Worm (Caenorhabditis elegans) whole organism, young adult: ENCODE measurements around the gene R07E4.3.

Experiments
- B0336.3 ChIP-seq: fragments of 200-800 bp; sonication (Bioruptor generic); IDR thresholded peaks from 2 replicates; pipeline ENCODE4 v1.3.6; 2022; ENCODE audit warnings: missing genetic modification characterization, missing compliant biosample characterization
- C06A6.2 ChIP-seq: fragments of 200-800 bp; sonication (Bioruptor generic); conservative IDR thresholded peaks from 2 replicates; pipeline ENCODE4 v1.3.6; 2022; ENCODE audit warnings: missing genetic modification characterization, missing compliant biosample characterization
- D2030.7 ChIP-seq: fragments of 200-800 bp; sonication (Bioruptor generic); IDR thresholded peaks from 2 replicates; pipeline ENCODE4 v1.3.6; 2022; ENCODE audit warnings: missing genetic modification reagents, missing genetic modification characterization, missing compliant biosample characterization
- F23B12.7 ChIP-seq: sonication (generic microtip); optimal IDR thresholded peaks from 2 replicates; lab custom pipeline; 2017; ENCODE audit warnings: missing genetic modification characterization, mild to moderate bottlenecking, missing compliant biosample characterization, antibody characterized with exemption, moderate library complexity; ENCODE audit not compliant: insufficient read depth
- F33H1.4 ChIP-seq: fragments of 200-800 bp; sonication (Bioruptor generic); IDR thresholded peaks from 2 replicates; pipeline ENCODE4 v1.3.6; 2022; ENCODE audit warnings: missing genetic modification reagents, missing genetic modification characterization, missing compliant biosample characterization
- F57C9.4 ChIP-seq: sonication (generic microtip); optimal IDR thresholded peaks from 2 replicates; lab custom pipeline; 2017; ENCODE audit warnings: mild to moderate bottlenecking, missing genetic modification characterization, missing compliant biosample characterization
- K11D2.4 ChIP-seq: fragments of 200-800 bp; sonication (Bioruptor generic); IDR thresholded peaks from 2 replicates; pipeline ENCODE4 v1.3.6; 2022; ENCODE audit warnings: missing genetic modification reagents, missing genetic modification characterization, missing compliant biosample characterization
- K12H6.12 ChIP-seq: fragments of 200-800 bp; sonication (Bioruptor generic); optimal IDR thresholded peaks from 2 replicates; lab custom pipeline; 2018; ENCODE audit warnings: mild to moderate bottlenecking, missing genetic modification characterization, missing compliant biosample characterization
- Y53F4B.3 ChIP-seq: fragments of 200-800 bp; sonication (Bioruptor generic); IDR thresholded peaks from 2 replicates; pipeline ENCODE4 v1.3.6; 2022; ENCODE audit warnings: missing genetic modification reagents, missing genetic modification characterization, missing compliant biosample characterization
- Y67H2A.10 ChIP-seq: fragments of 200-800 bp; sonication (Bioruptor generic); conservative IDR thresholded peaks from 2 replicates; pipeline ENCODE4 v1.3.6; 2022; ENCODE audit warnings: missing genetic modification reagents, missing genetic modification characterization, missing compliant biosample characterization
- ZK185.1 ChIP-seq: sonication (generic microtip); optimal IDR thresholded peaks from 2 replicates; lab custom pipeline; 2016; ENCODE audit warnings: mild to moderate bottlenecking, missing genetic modification characterization, missing compliant biosample characterization; ENCODE audit not compliant: poor library complexity, severe bottlenecking
- akir-1 ChIP-seq: fragments of 200-800 bp; sonication (Bioruptor generic); optimal IDR thresholded peaks from 2 replicates; lab custom pipeline; 2018; ENCODE audit warnings: mild to moderate bottlenecking, missing genetic modification characterization, moderate library complexity, missing compliant biosample characterization
- atf-7 ChIP-seq: sonication (generic microtip); optimal IDR thresholded peaks from 2 replicates; lab custom pipeline; 2017; ENCODE audit warnings: mild to moderate bottlenecking, missing genetic modification characterization, missing compliant biosample characterization
- attf-3 ChIP-seq: fragments of 200-800 bp; sonication (Bioruptor generic); conservative IDR thresholded peaks from 2 replicates; pipeline ENCODE4 v1.3.6; 2022; ENCODE audit warnings: missing genetic modification reagents, missing genetic modification characterization, missing compliant biosample characterization
- attf-5 ChIP-seq: fragments of 200-800 bp; sonication (Bioruptor generic); optimal IDR thresholded peaks from 2 replicates; lab custom pipeline; 2018; ENCODE audit warnings: mild to moderate bottlenecking, missing genetic modification characterization, missing compliant biosample characterization
- bed-1 ChIP-seq: fragments of 200-800 bp; sonication (Bioruptor generic); IDR thresholded peaks from 2 replicates; pipeline ENCODE4 v1.3.6; 2022; ENCODE audit warnings: missing genetic modification reagents, missing genetic modification characterization, missing compliant biosample characterization
- ccch-3 ChIP-seq: fragments of 200-800 bp; sonication (Bioruptor generic); optimal IDR thresholded peaks from 2 replicates; lab custom pipeline; 2018; ENCODE audit warnings: mild to moderate bottlenecking, missing genetic modification characterization, missing compliant biosample characterization
- cebp-1 ChIP-seq, 2 experiments: fragments of 200-800 bp in 1 of 2; sonication (Bioruptor generic) in 1 of 2; sonication (generic microtip) in 1 of 2; IDR thresholded peaks in 1 of 2; optimal IDR thresholded peaks in 1 of 2; 2 replicates each; pipeline versions ENCODE4 v1.3.6 to Lab custom; 2017 to 2022; ENCODE audit warnings: missing compliant biosample characterization in 2 of 2, missing genetic modification characterization in 2 of 2, mild to moderate bottlenecking in 1 of 2, missing genetic modification reagents in 1 of 2, moderate library complexity in 1 of 2
- ceh-100 ChIP-seq: fragments of 200-800 bp; sonication (Bioruptor generic); IDR thresholded peaks from 2 replicates; pipeline ENCODE4 v1.3.6; 2022; ENCODE audit warnings: missing genetic modification reagents, missing genetic modification characterization, missing compliant biosample characterization
- ceh-79 ChIP-seq: sonication (generic microtip); optimal IDR thresholded peaks from 2 replicates; lab custom pipeline; 2017; ENCODE audit warnings: mild to moderate bottlenecking, missing genetic modification characterization, missing compliant biosample characterization
- dpff-1 ChIP-seq: sonication (generic microtip); optimal IDR thresholded peaks from 2 replicates; lab custom pipeline; 2017; ENCODE audit warnings: mild to moderate bottlenecking, missing genetic modification characterization, missing compliant biosample characterization
- efl-1 ChIP-seq: fragments of 150-350 bp; optimal IDR thresholded peaks from 2 replicates; lab custom pipeline; 2014; ENCODE audit warnings: missing biosample characterization, missing genetic modification reagents, missing genetic modification characterization
- fkh-3 ChIP-seq: sonication (generic microtip); optimal IDR thresholded peaks from 2 replicates; lab custom pipeline; 2016; ENCODE audit warnings: mild to moderate bottlenecking, missing genetic modification characterization, missing compliant biosample characterization
- gei-17 ChIP-seq: fragments of 200-800 bp; sonication (Bioruptor generic); optimal IDR thresholded peaks from 2 replicates; lab custom pipeline; 2018; ENCODE audit warnings: mild to moderate bottlenecking, missing genetic modification characterization, missing compliant biosample characterization
- him-1 ChIP-seq: sonication (generic microtip); optimal IDR thresholded peaks from 2 replicates; lab custom pipeline; 2016; ENCODE audit warnings: missing genotype, missing genetic modification reagents, missing genetic modification characterization, missing compliant biosample characterization
- hmg-20 ChIP-seq: fragments of 200-800 bp; sonication (Bioruptor generic); IDR thresholded peaks from 2 replicates; pipeline ENCODE4 v1.3.6; 2022; ENCODE audit warnings: missing genetic modification reagents, missing genetic modification characterization, missing compliant biosample characterization
- hsf-1 ChIP-seq: fragments of 200-800 bp; sonication (Bioruptor generic); IDR thresholded peaks from 2 replicates; pipeline ENCODE4 v1.3.6; 2022; ENCODE audit warnings: missing genetic modification reagents, missing genetic modification characterization, missing compliant biosample characterization
- let-526 ChIP-seq: fragments of 200-800 bp; sonication (Bioruptor generic); IDR thresholded peaks from 2 replicates; pipeline ENCODE4 v1.3.6; 2022; ENCODE audit warnings: missing genetic modification reagents, missing genetic modification characterization, missing compliant biosample characterization
- lin-26 ChIP-seq: fragments of 200-800 bp; sonication (Bioruptor generic); IDR thresholded peaks from 2 replicates; pipeline ENCODE4 v1.3.6; 2022; ENCODE audit warnings: missing genetic modification reagents, missing genetic modification characterization, missing compliant biosample characterization
- lin-54 ChIP-seq: fragments of 200-800 bp; sonication (Bioruptor generic); optimal IDR thresholded peaks from 2 replicates; lab custom pipeline; 2018; ENCODE audit warnings: mild to moderate bottlenecking, missing genetic modification characterization, missing compliant biosample characterization
- mcd-1 ChIP-seq: fragments of 200-800 bp; sonication (Bioruptor generic); IDR thresholded peaks from 2 replicates; pipeline ENCODE4 v1.3.6; 2022; ENCODE audit warnings: missing genetic modification reagents, missing genetic modification characterization, missing compliant biosample characterization
- mel-28 ChIP-seq: sonication (generic microtip); optimal IDR thresholded peaks from 2 replicates; lab custom pipeline; 2016; ENCODE audit warnings: borderline replicate concordance, mild to moderate bottlenecking, missing genetic modification characterization, missing compliant biosample characterization
- mxl-1 ChIP-seq: sonication (generic microtip); optimal IDR thresholded peaks from 2 replicates; lab custom pipeline; 2016; ENCODE audit warnings: missing genetic modification characterization, missing compliant biosample characterization
- nfya-2 ChIP-seq: fragments of 200-800 bp; sonication (Bioruptor generic); IDR thresholded peaks from 2 replicates; pipeline ENCODE4 v1.3.6; 2022; ENCODE audit warnings: missing genetic modification reagents, missing genetic modification characterization, missing compliant biosample characterization
- nfyb-1 ChIP-seq: fragments of 200-800 bp; sonication (Bioruptor generic); IDR thresholded peaks from 2 replicates; pipeline ENCODE4 v1.3.6; 2022; ENCODE audit warnings: missing genetic modification reagents, missing genetic modification characterization, missing compliant biosample characterization
- nhr-179 ChIP-seq: sonication (generic microtip); optimal IDR thresholded peaks from 2 replicates; lab custom pipeline; 2016; ENCODE audit warnings: mild to moderate bottlenecking, missing genetic modification characterization, missing compliant biosample characterization
- nhr-80 ChIP-seq: sonication (generic microtip); optimal IDR thresholded peaks from 2 replicates; lab custom pipeline; 2016; ENCODE audit warnings: missing genetic modification characterization, missing compliant biosample characterization
- nhr-90 ChIP-seq: sonication (generic microtip); optimal IDR thresholded peaks from 2 replicates; lab custom pipeline; 2016; ENCODE audit warnings: missing genotype, mild to moderate bottlenecking, missing genetic modification characterization, missing compliant biosample characterization
- pbrm-1 ChIP-seq: fragments of 200-800 bp; sonication (Bioruptor generic); IDR thresholded peaks from 2 replicates; pipeline ENCODE4 v1.3.6; 2022; ENCODE audit warnings: missing genetic modification reagents, missing genetic modification characterization, missing compliant biosample characterization
- rcor-1 ChIP-seq: fragments of 200-800 bp; sonication (Bioruptor generic); IDR thresholded peaks from 2 replicates; pipeline ENCODE4 v1.3.6; 2022; ENCODE audit warnings: missing genetic modification reagents, missing genetic modification characterization, missing compliant biosample characterization
- rec-8 ChIP-seq, 2 experiments: sonication (generic microtip); optimal IDR thresholded peaks; 2 replicates each; lab custom pipeline; 2016; ENCODE audit warnings: mild to moderate bottlenecking in 2 of 2, missing genetic modification characterization in 2 of 2, missing genetic modification reagents in 2 of 2, missing genotype in 2 of 2, missing biosample characterization in 1 of 2, missing compliant biosample characterization in 1 of 2, moderate library complexity in 1 of 2
- snpc-4 ChIP-seq, 5 experiments: fragments of 150-350 bp in 1 of 5; sonication (generic microtip) in 4 of 5; optimal IDR thresholded peaks; 2 replicates each; lab custom pipeline; 2014 to 2018; ENCODE audit warnings: missing genetic modification characterization in 5 of 5, missing biosample characterization in 3 of 5, antibody characterized with exemption in 2 of 5, mild to moderate bottlenecking in 2 of 5, missing compliant biosample characterization in 2 of 5, missing genotype in 2 of 5, moderate library complexity in 2 of 5, missing genetic modification reagents in 1 of 5
- unc-62 ChIP-seq: fragments of 150-350 bp; optimal IDR thresholded peaks from 2 replicates; lab custom pipeline; 2014; ENCODE audit warnings: missing biosample characterization, missing genetic modification reagents, missing genetic modification characterization
- xnd-1 ChIP-seq: sonication (generic microtip); optimal IDR thresholded peaks from 2 replicates; lab custom pipeline; 2016; ENCODE audit warnings: missing genotype, missing genetic modification reagents, missing genetic modification characterization, missing compliant biosample characterization
- zim-3 ChIP-seq: sonication (generic microtip); optimal IDR thresholded peaks from 2 replicates; lab custom pipeline; 2017; ENCODE audit warnings: mild to moderate bottlenecking, missing genetic modification characterization, moderate library complexity, missing compliant biosample characterization
- ztf-18 ChIP-seq: sonication (generic microtip); optimal IDR thresholded peaks from 2 replicates; lab custom pipeline; 2016; ENCODE audit warnings: missing genotype, mild to moderate bottlenecking, missing genetic modification characterization, missing compliant biosample characterization
- ztf-22 ChIP-seq: fragments of 200-800 bp; sonication (Bioruptor generic); optimal IDR thresholded peaks from 2 replicates; lab custom pipeline; 2018; ENCODE audit warnings: mild to moderate bottlenecking, missing genetic modification characterization, moderate library complexity, missing compliant biosample characterization
- ztf-25 ChIP-seq: fragments of 200-800 bp; sonication (Bioruptor generic); IDR thresholded peaks from 2 replicates; pipeline ENCODE4 v1.3.6; 2022; ENCODE audit warnings: missing genetic modification reagents, missing genetic modification characterization, missing compliant biosample characterization

The R07E4.3 gene

ce11 chrX:5953174-5953573 lies at the start of gene R07E4.3, which contains the start of gene R07E4.5:
Gene R07E4.3 (plus strand): TSS chrX:5953458.
Gene R07E4.5 (minus strand): TSS chrX:5953174.
- TF ChIP-seq K12H6.12 (tag; lab: Kevin White, UChicago) (no peak), akir-1 (GFP tag; lab: Kevin White, UChicago) (no peak), attf-3 (GFP tag; lab: Robert Waterston, UW) (no peak), bed-1 (GFP tag; lab: Robert Waterston, UW) (no peak), ceh-100 (GFP tag; lab: Robert Waterston, UW) (no peak), ztf-25 (no peak), F33H1.4 (peak; percentile 72), let-526 (GFP tag; lab: Robert Waterston, UW) (no peak), rcor-1 (GFP tag; lab: Robert Waterston, UW) (no peak), him-1 (tag; lab: Kevin White, UChicago) (no peak), lin-54 (GFP tag; lab: Kevin White, UChicago) (no peak), Y53F4B.3 (GFP tag; lab: Robert Waterston, UW) (no peak), mcd-1 (peak; percentile 93), F23B12.7 (tag; lab: Kevin White, UChicago) (peak; percentile 1), atf-7 (tag; lab: Kevin White, UChicago) (no peak), nhr-179 (tag; lab: Kevin White, UChicago) (no peak), hmg-20 (GFP tag; lab: Robert Waterston, UW) (no peak), K11D2.4 (GFP tag; lab: Robert Waterston, UW) (no peak), attf-5 (GFP tag; lab: Kevin White, UChicago) (peak; percentile 31), unc-62 (no peak), fkh-3 (tag; lab: Kevin White, UChicago) (no peak), dpff-1 (tag; lab: Kevin White, UChicago) (no peak), snpc-4 (GFP tag; optimal IDR thresholded peaks at IDR 0.05; lab: Kevin White, UChicago) (no peak), snpc-4 (tag; optimal IDR thresholded peaks at IDR 0.05; lab: Kevin White, UChicago) (no peak), B0336.3 (no peak), nfya-2 (GFP tag; lab: Robert Waterston, UW) (no peak), Y67H2A.10 (GFP tag; lab: Robert Waterston, UW) (no peak), gei-17 (no peak), hsf-1 (no peak), nfyb-1 (no peak), zim-3 (tag; lab: Kevin White, UChicago) (no peak), ZK185.1 (tag; lab: Kevin White, UChicago) (peak; percentile 26), nhr-90 (tag; lab: Kevin White, UChicago) (no peak), ztf-22 (GFP tag; lab: Kevin White, UChicago) (no peak), mel-28 (tag; lab: Kevin White, UChicago) (no peak), D2030.7 (no peak), pbrm-1 (GFP tag; lab: Robert Waterston, UW) (no peak), ccch-3 (GFP tag; lab: Kevin White, UChicago) (no peak), cebp-1 (GFP tag; IDR thresholded peaks at IDR 0.05; lab: Robert Waterston, UW) (no peak), cebp-1 (tag; optimal IDR thresholded peaks at IDR 0.05; lab: Kevin White, UChicago) (no peak), ceh-79 (tag; lab: Kevin White, UChicago) (no peak), F57C9.4 (no peak), ztf-18 (tag; lab: Kevin White, UChicago) (no peak), efl-1 (no peak), rec-8 (tag; optimal IDR thresholded peaks at IDR 0.05; lab: Kevin White, UChicago) (no peak), mxl-1 (tag; lab: Kevin White, UChicago) (no peak), xnd-1 (tag; lab: Kevin White, UChicago) (no peak), nhr-80 (tag; lab: Kevin White, UChicago) (peak; percentile 38), C06A6.2 (GFP tag; lab: Robert Waterston, UW) (no peak), lin-26 (GFP tag; lab: Robert Waterston, UW) (no peak)
